Fruit fly (Drosophila melanogaster) whole organism, embryonic: Measurements from ENCODE around the gene Gbs-76A.

Source experiments
- Abd-B ChIP-seq: fragments of 200-800 bp; sonication (Bioruptor generic); optimal IDR thresholded peaks from 2 replicates; lab custom pipeline; 2018; ENCODE audit warnings: missing biosample characterization, mild to moderate bottlenecking, missing genetic modification characterization, moderate library complexity
- CG10147 ChIP-seq: fragments of 200-800 bp; sonication (Bioruptor generic); optimal IDR thresholded peaks from 2 replicates; lab custom pipeline; 2019; ENCODE audit warnings: missing biosample characterization, mild to moderate bottlenecking, missing genetic modification characterization, moderate library complexity
- CG10209 ChIP-seq: fragments of 200-800 bp; sonication (Bioruptor generic); optimal IDR thresholded peaks from 3 replicates; lab custom pipeline; 2017; ENCODE audit warnings: missing biosample characterization, mild to moderate bottlenecking, missing genetic modification characterization, missing genetic modification reagents
- CG12071 ChIP-seq: fragments of 200-800 bp; sonication (Bioruptor generic); optimal IDR thresholded peaks from 3 replicates; lab custom pipeline; 2018; ENCODE audit warnings: missing biosample characterization, mild to moderate bottlenecking, missing genetic modification characterization
- CG12391 ChIP-seq: fragments of 200-800 bp; sonication (Bioruptor generic); optimal IDR thresholded peaks from 3 replicates; lab custom pipeline; 2018; ENCODE audit warnings: missing biosample characterization, mild to moderate bottlenecking, missing genetic modification characterization, moderate library complexity
- CG15269 ChIP-seq: fragments of 200-800 bp; sonication (Bioruptor generic); optimal IDR thresholded peaks from 2 replicates; lab custom pipeline; 2018; ENCODE audit warnings: missing biosample characterization, mild to moderate bottlenecking, missing genetic modification characterization, moderate library complexity
- CG17385 ChIP-seq: fragments of 200-800 bp; sonication (Bioruptor generic); optimal IDR thresholded peaks from 3 replicates; lab custom pipeline; 2018; ENCODE audit warnings: missing biosample characterization, mild to moderate bottlenecking, missing genetic modification characterization
- CG2712 ChIP-seq: fragments of 200-800 bp; optimal IDR thresholded peaks from 3 replicates; lab custom pipeline; 2019; ENCODE audit warnings: missing biosample characterization, mild to moderate bottlenecking, missing genetic modification characterization, moderate library complexity
- CG2889 ChIP-seq: fragments of 200-800 bp; sonication (Bioruptor generic); IDR thresholded peaks from 3 replicates; pipeline ENCODE4 v1.3.6; 2022; ENCODE audit warnings: missing biosample characterization, missing genetic modification characterization
- CG31441 ChIP-seq: fragments of 200-800 bp; sonication (Bioruptor generic); IDR thresholded peaks from 2 replicates; pipeline ENCODE4 v1.3.6; 2022; ENCODE audit warnings: missing biosample characterization, missing genetic modification characterization
- CG34422 ChIP-seq: fragments of 200-800 bp; sonication (Bioruptor generic); IDR thresholded peaks from 3 replicates; pipeline ENCODE4 v1.3.6; 2022; ENCODE audit warnings: missing biosample characterization, missing genetic modification characterization
- CG3847 ChIP-seq: fragments of 200-800 bp; sonication (Bioruptor generic); IDR thresholded peaks from 2 replicates; pipeline ENCODE4 v1.3.6; 2022; ENCODE audit warnings: missing biosample characterization, missing genetic modification characterization
- CG6175 ChIP-seq: fragments of 200-800 bp; sonication (Bioruptor generic); IDR thresholded peaks from 3 replicates; pipeline ENCODE4 v1.3.6; 2022; ENCODE audit warnings: missing biosample characterization, missing genetic modification characterization
- CG6272 ChIP-seq: fragments of 200-800 bp; sonication (Bioruptor generic); IDR thresholded peaks from 2 replicates; pipeline ENCODE4 v1.3.6; 2022; ENCODE audit warnings: missing biosample characterization, missing genetic modification characterization
- CG7963 ChIP-seq: fragments of 200-800 bp; sonication (Bioruptor generic); IDR thresholded peaks from 3 replicates; pipeline ENCODE4 v1.3.6; 2022; ENCODE audit warnings: missing biosample characterization, missing genetic modification characterization; ENCODE audit not compliant: partially characterized antibody
- CG8281 ChIP-seq: fragments of 200-800 bp; sonication (Bioruptor generic); optimal IDR thresholded peaks from 2 replicates; lab custom pipeline; 2018; ENCODE audit warnings: missing biosample characterization, mild to moderate bottlenecking, missing genetic modification characterization, moderate library complexity
- CG8290 ChIP-seq, 3 experiments: fragments of 200-800 bp; sonication (Bioruptor generic); optimal IDR thresholded peaks; 2 replicates each; lab custom pipeline; 2016 to 2019; ENCODE audit warnings: missing biosample characterization in 3 of 3, missing genetic modification characterization in 3 of 3, mild to moderate bottlenecking in 2 of 3, moderate library complexity in 1 of 3
- CG9797 ChIP-seq: fragments of 200-800 bp; sonication (Bioruptor generic); optimal IDR thresholded peaks from 3 replicates; lab custom pipeline; 2018; ENCODE audit warnings: missing biosample characterization, mild to moderate bottlenecking, missing genetic modification characterization
- CG9932 ChIP-seq: fragments of 200-800 bp; sonication (Bioruptor generic); IDR thresholded peaks from 2 replicates; pipeline ENCODE4 v1.3.6; 2022; ENCODE audit warnings: missing biosample characterization, missing genetic modification characterization
- Camta ChIP-seq: fragments of 200-800 bp; sonication (Bioruptor generic); optimal IDR thresholded peaks from 2 replicates; lab custom pipeline; 2016; ENCODE audit warnings: missing biosample characterization, missing genetic modification characterization
- Dp ChIP-seq: fragments of 200-800 bp; sonication (Bioruptor generic); optimal IDR thresholded peaks from 2 replicates; lab custom pipeline; 2018; ENCODE audit warnings: missing biosample characterization, mild to moderate bottlenecking, missing genetic modification characterization, moderate library complexity
- H2.0 ChIP-seq: fragments of 200-800 bp; sonication (Bioruptor generic); IDR thresholded peaks from 2 replicates; pipeline ENCODE4 v1.3.6; 2022; ENCODE audit warnings: missing biosample characterization, missing genetic modification characterization
- HHEX ChIP-seq: fragments of 200-800 bp; sonication (Bioruptor generic); optimal IDR thresholded peaks from 3 replicates; lab custom pipeline; 2017; ENCODE audit warnings: missing biosample characterization, mild to moderate bottlenecking, missing genetic modification characterization, missing genetic modification reagents
- Hmx ChIP-seq: fragments of 200-800 bp; sonication (Bioruptor generic); optimal IDR thresholded peaks from 2 replicates; lab custom pipeline; 2016; ENCODE audit warnings: missing biosample characterization, missing genetic modification characterization
- Lim3 ChIP-seq: fragments of 200-800 bp; sonication (Bioruptor generic); IDR thresholded peaks from 2 replicates; pipeline ENCODE4 v1.3.6; 2022; ENCODE audit warnings: missing biosample characterization, missing genetic modification characterization
- Med ChIP-seq: fragments of 200-800 bp; sonication (Bioruptor generic); peaks from one replicate; lab custom pipeline; 2016; ENCODE audit warnings: missing biosample characterization, missing genetic modification characterization, mild to moderate bottlenecking, inconsistent platforms, moderate library complexity
- NFAT ChIP-seq: fragments of 200-800 bp; sonication (Bioruptor generic); IDR thresholded peaks from 2 replicates; pipeline ENCODE4 v1.3.6; 2022; ENCODE audit warnings: missing biosample characterization, missing genetic modification characterization
- NfI ChIP-seq: fragments of 200-800 bp; sonication (Bioruptor generic); optimal IDR thresholded peaks from 3 replicates; lab custom pipeline; 2018; ENCODE audit warnings: missing biosample characterization, mild to moderate bottlenecking, missing genetic modification characterization, moderate library complexity
- Optix ChIP-seq: fragments of 200-800 bp; sonication (Bioruptor generic); IDR thresholded peaks from 3 replicates; pipeline ENCODE4 v1.3.6; 2022; ENCODE audit warnings: missing biosample characterization, missing genetic modification characterization
- Ptx1 ChIP-seq: fragments of 200-800 bp; sonication (Bioruptor generic); IDR thresholded peaks from 2 replicates; pipeline ENCODE4 v1.3.6; 2022; ENCODE audit warnings: missing biosample characterization, missing genetic modification characterization
- Spps ChIP-seq: fragments of 200-800 bp; sonication (Bioruptor generic); optimal IDR thresholded peaks from 2 replicates; lab custom pipeline; 2018; ENCODE audit warnings: missing biosample characterization, mild to moderate bottlenecking, missing genetic modification characterization
- Xrp1 ChIP-seq: fragments of 200-800 bp; sonication (Bioruptor generic); IDR thresholded peaks from 2 replicates; pipeline ENCODE4 v1.3.6; 2022; ENCODE audit warnings: missing biosample characterization, missing genetic modification characterization
- YL-1 ChIP-seq: fragments of 200-800 bp; sonication (Bioruptor generic); optimal IDR thresholded peaks from 3 replicates; lab custom pipeline; 2017; ENCODE audit warnings: missing biosample characterization, mild to moderate bottlenecking, missing genetic modification characterization
- bsh ChIP-seq, 2 experiments: fragments of 200-800 bp; sonication (Bioruptor generic); optimal IDR thresholded peaks; 2 replicates each; lab custom pipeline; 2017 to 2018; ENCODE audit warnings: mild to moderate bottlenecking in 2 of 2, missing biosample characterization in 2 of 2, missing genetic modification characterization in 2 of 2, moderate library complexity in 1 of 2
- ci ChIP-seq: fragments of 200-800 bp; sonication (Bioruptor generic); IDR thresholded peaks from 3 replicates; pipeline ENCODE4 v1.3.6; 2022; ENCODE audit warnings: missing biosample characterization, missing genetic modification characterization
- dysf ChIP-seq: fragments of 200-800 bp; sonication (Bioruptor generic); IDR thresholded peaks from 3 replicates; pipeline ENCODE4 v1.3.6; 2022; ENCODE audit warnings: missing biosample characterization, missing genetic modification characterization
- gfzf ChIP-seq: fragments of 200-800 bp; sonication (Bioruptor generic); optimal IDR thresholded peaks from 2 replicates; lab custom pipeline; 2016; ENCODE audit warnings: missing biosample characterization, mild to moderate bottlenecking, missing genetic modification characterization, moderate library complexity
- gro ChIP-seq: fragments of 200-800 bp; sonication (Bioruptor generic); optimal IDR thresholded peaks from 2 replicates; lab custom pipeline; 2016; ENCODE audit warnings: missing biosample characterization, missing genetic modification characterization
- pan ChIP-seq, 4 experiments: fragments of >200 bp in 3 of 4; fragments of 200-800 bp in 1 of 4; sonication (Bioruptor generic) in 1 of 4; optimal IDR thresholded peaks in 3 of 4; IDR thresholded peaks in 1 of 4; 2 replicates each; pipeline versions ENCODE4 v1.3.6 to Lab custom; 2017 to 2022; ENCODE audit warnings: missing biosample characterization in 2 of 4, missing genetic modification characterization in 2 of 4, mixed read lengths in 1 of 4
- pita ChIP-seq: fragments of 200-800 bp; sonication (Bioruptor generic); optimal IDR thresholded peaks from 2 replicates; lab custom pipeline; 2017; ENCODE audit warnings: missing biosample characterization, mild to moderate bottlenecking, missing genetic modification characterization
- prd ChIP-seq, 3 experiments: fragments of >200 bp in 2 of 3; fragments of 200-800 bp in 1 of 3; sonication (Bioruptor generic) in 1 of 3; optimal IDR thresholded peaks in 2 of 3; IDR thresholded peaks in 1 of 3; 2 replicates in 2 of 3; 3 replicates in 1 of 3; pipeline versions ENCODE4 v1.3.6 to Lab custom; 2017 to 2022; ENCODE audit warnings: missing biosample characterization in 1 of 3, missing genetic modification characterization in 1 of 3
- ro ChIP-seq: fragments of 200-800 bp; sonication (Bioruptor generic); IDR thresholded peaks from 2 replicates; pipeline ENCODE4 v1.3.6; 2022; ENCODE audit warnings: missing biosample characterization, missing genetic modification characterization
- sens ChIP-seq: fragments of 200-800 bp; sonication (Bioruptor generic); peaks from one replicate; lab custom pipeline; 2016; ENCODE audit warnings: missing biosample characterization, missing genetic modification characterization
- tap ChIP-seq: fragments of 200-800 bp; optimal IDR thresholded peaks from 3 replicates; lab custom pipeline; 2019; ENCODE audit warnings: missing biosample characterization, mild to moderate bottlenecking, missing genetic modification characterization, moderate library complexity
- toy ChIP-seq: fragments of 200-800 bp; sonication (Bioruptor generic); IDR thresholded peaks from 2 replicates; pipeline ENCODE4 v1.3.6; 2022; ENCODE audit warnings: missing biosample characterization, missing genetic modification characterization
- ttk ChIP-seq: fragments of 200-800 bp; sonication (Bioruptor generic); IDR thresholded peaks from 2 replicates; pipeline ENCODE4 v2.1.2; 2022; ENCODE audit warnings: missing biosample characterization, missing genetic modification characterization
- zen ChIP-seq: fragments of 200-800 bp; sonication (Bioruptor generic); optimal IDR thresholded peaks from 3 replicates; lab custom pipeline; 2018; ENCODE audit warnings: missing biosample characterization, mild to moderate bottlenecking, missing genetic modification characterization, moderate library complexity

The Gbs-76A gene

dm6 chr3L:19261720-19262119, 30.8 kb downstream of the Gbs-76A start:
- no peak for TF ChIP-seq tap (tag; lab: Kevin White, UChicago)
- TF ChIP-seq Med (GFP tag; lab: Kevin White, UChicago) = peak; percentile 21
- no peak for TF ChIP-seq ttk
- TF ChIP-seq CG7963 (GFP tag; lab: Robert Waterston, UW) = 0 out of 3 replicates have a peak, but pooled peaks have one; percentile 54
- TF ChIP-seq gro (GFP tag; lab: Kevin White, UChicago) = no peak
- peak; percentile 75 for TF ChIP-seq sens (GFP tag; lab: Kevin White, UChicago)
- TF ChIP-seq Lim3 (GFP tag; lab: Robert Waterston, UW) = no peak

- peak; percentile 16 for TF ChIP-seq Dp (GFP tag; lab: Kevin White, UChicago)
- TF ChIP-seq CG6272 (GFP tag; lab: Robert Waterston, UW) = peak; percentile 50; the same call in 1 of the 2 replicates
- TF ChIP-seq zen (tag; lab: Kevin White, UChicago) = peak; percentile 20
- TF ChIP-seq NFAT (GFP tag; lab: Robert Waterston, UW) = peak; percentile 14; the same call in 1 of the 2 replicates
- peak; percentile 21 for TF ChIP-seq YL-1 (GFP tag; lab: Kevin White, UChicago)
- TF ChIP-seq CG9797 (GFP tag; lab: Kevin White, UChicago) = peak; percentile 48
- TF ChIP-seq CG31441 (GFP tag; lab: Robert Waterston, UW) = no peak
- TF ChIP-seq CG6175 (GFP tag; lab: Robert Waterston, UW) = no peak
- TF ChIP-seq HHEX = no peak
- TF ChIP-seq pita (GFP tag; lab: Kevin White, UChicago) = no peak
- peak; percentile 20; the same call in 1 of the 3 replicates for TF ChIP-seq dysf (GFP tag; lab: Robert Waterston, UW)
- TF ChIP-seq CG12391 (tag; lab: Kevin White, UChicago) = no peak
- TF ChIP-seq CG34422 (GFP tag; lab: Robert Waterston, UW) = 0 out of 3 replicates have a peak, but pooled peaks have one; percentile 23
- no peak for TF ChIP-seq CG2889
- TF ChIP-seq CG12071 (GFP tag; lab: Kevin White, UChicago) = no peak
- TF ChIP-seq Spps (tag; lab: Kevin White, UChicago) = no peak
- TF ChIP-seq H2.0 (GFP tag; lab: Robert Waterston, UW) = peak; percentile 40; the same call in 1 of the 2 replicates
- TF ChIP-seq CG2712 (tag; lab: Kevin White, UChicago) = peak; percentile 34
- TF ChIP-seq Xrp1 = peak; percentile 33; the same call in 1 of the 2 replicates
- TF ChIP-seq Ptx1 (GFP tag; lab: Robert Waterston, UW) = 0 out of 2 replicates have a peak, but pooled peaks have one; percentile 7
- peak; percentile 0 for TF ChIP-seq CG10147 (GFP tag; lab: Kevin White, UChicago)
- TF ChIP-seq bsh (GFP tag; optimal IDR thresholded peaks at IDR 0.05; lab: Kevin White, UChicago) = peak in 1 of 2 experiments; percentile 14
- 0 out of 3 replicates have a peak, but pooled peaks have one; percentile 38 for TF ChIP-seq ci (GFP tag; lab: Robert Waterston, UW)
- peak; percentile 13 for TF ChIP-seq CG10209 (GFP tag; lab: Kevin White, UChicago)
- peak; percentile 6 for TF ChIP-seq CG15269 (tag; lab: Kevin White, UChicago)
- TF ChIP-seq gfzf (GFP tag; lab: Kevin White, UChicago) = peak; percentile 64
- TF ChIP-seq CG3847 (GFP tag; lab: Robert Waterston, UW) = 0 out of 2 replicates have a peak, but pooled peaks have one; percentile 24
- no peak for TF ChIP-seq CG8290 (GFP tag; optimal IDR thresholded peaks at IDR 0.05; lab: Kevin White, UChicago)
- TF ChIP-seq CG8290 (tag; optimal IDR thresholded peaks at IDR 0.05; lab: Kevin White, UChicago) = peak in 1 of 2 experiments; percentile 4
- no peak for TF ChIP-seq prd (optimal IDR thresholded peaks at IDR 0.05; lab: Kevin White, UChicago)
- TF ChIP-seq prd (GFP tag; IDR thresholded peaks at IDR 0.05; lab: Robert Waterston, UW) = peak; percentile 34; the same call in 1 of the 3 replicates
- TF ChIP-seq Med (GFP tag; lab: Kevin White, UChicago) = peak; percentile 55
- TF ChIP-seq Hmx (GFP tag; lab: Kevin White, UChicago) = no peak
- peak; percentile 50 for TF ChIP-seq CG9932
- no peak for TF ChIP-seq pan (optimal IDR thresholded peaks at IDR 0.05; lab: Kevin White, UChicago)
- peak in 1 of 2 experiments; percentile 41 for TF ChIP-seq pan (GFP tag; optimal IDR thresholded peaks at IDR 0.05 in 1 of 2, IDR thresholded peaks at IDR 0.05 in 1 of 2)
- no peak for TF ChIP-seq Camta
- peak; percentile 38; the same call in 1 of the 3 replicates for TF ChIP-seq Optix (GFP tag; lab: Robert Waterston, UW)
- peak; percentile 25 for TF ChIP-seq NfI
- TF ChIP-seq Abd-B (GFP tag; lab: Kevin White, UChicago) = no peak
- TF ChIP-seq ro = no peak
- TF ChIP-seq toy (GFP tag; lab: Robert Waterston, UW) = no peak
- TF ChIP-seq CG8281 (tag; lab: Kevin White, UChicago) = no peak
- no peak for TF ChIP-seq CG17385 (GFP tag; lab: Kevin White, UChicago)
These were observed 31.4 kb downstream of the Gbs-76A start, which contains the start of gene Bet1 for dm6 chr3L:19261213-19261612. Gene Bet1 (plus strand): TSS chr3L:19261394.
